Fruit fly (Drosophila melanogaster) Kc167 (cell line): Measurements from ENCODE around the gene CG9698.

Source experiments
- Myc ChIP-seq: fragments of >200 bp; optimal IDR thresholded peaks from 2 replicates; lab custom pipeline; 2017; ENCODE audit warnings: missing external identifiers
- Sin3A ChIP-seq: fragments of >200 bp; optimal IDR thresholded peaks from 2 replicates; lab custom pipeline; 2018; ENCODE audit warnings: missing external identifiers
- h ChIP-seq: fragments of >200 bp; optimal IDR thresholded peaks from 3 replicates; lab custom pipeline; 2018; ENCODE audit warnings: missing external identifiers

- no peak for TF ChIP-seq Sin3A (lab: Kevin White, UChicago)
- TF ChIP-seq h: no peak
- no peak for TF ChIP-seq Myc (lab: Kevin White, UChicago)
These were observed 39.8 kb upstream of the CG9698 start for dm6 chr3R:30474667-30475213.
